Fruit fly (Drosophila melanogaster) whole organism, embryonic: Measurements from ENCODE around the gene kirre.

Experiments
- Aef1 ChIP-seq: fragments of 200-800 bp; sonication (Bioruptor generic); IDR thresholded peaks from 3 replicates; pipeline ENCODE4 v1.3.6; 2022; ENCODE audit warnings: missing biosample characterization, missing genetic modification characterization
- Antp ChIP-seq: fragments of 200-800 bp; sonication (Bioruptor generic); optimal IDR thresholded peaks from 3 replicates; lab custom pipeline; 2016; ENCODE audit warnings: missing biosample characterization, missing genetic modification characterization
- CG10147 ChIP-seq: fragments of 200-800 bp; sonication (Bioruptor generic); optimal IDR thresholded peaks from 2 replicates; lab custom pipeline; 2019; ENCODE audit warnings: missing biosample characterization, mild to moderate bottlenecking, missing genetic modification characterization, moderate library complexity
- CG11085 ChIP-seq: fragments of 200-800 bp; sonication (Bioruptor generic); IDR thresholded peaks from 2 replicates; pipeline ENCODE4 v1.3.6; 2022; ENCODE audit warnings: missing biosample characterization, missing genetic modification characterization
- CG13296 ChIP-seq: fragments of 200-800 bp; sonication (Bioruptor generic); optimal IDR thresholded peaks from 3 replicates; lab custom pipeline; 2018; ENCODE audit warnings: missing biosample characterization, mild to moderate bottlenecking, missing genetic modification characterization
- CG15073 ChIP-seq: fragments of 200-800 bp; sonication (Bioruptor generic); optimal IDR thresholded peaks from 2 replicates; lab custom pipeline; 2016; ENCODE audit warnings: missing biosample characterization, missing genetic modification characterization
- CG1647 ChIP-seq: fragments of 200-800 bp; sonication (Bioruptor generic); optimal IDR thresholded peaks from 3 replicates; lab custom pipeline; 2016; ENCODE audit warnings: missing biosample characterization, missing genetic modification characterization
- CG16815 ChIP-seq: fragments of 200-800 bp; sonication (Bioruptor generic); optimal IDR thresholded peaks from 3 replicates; lab custom pipeline; 2017; ENCODE audit warnings: missing biosample characterization, mild to moderate bottlenecking, missing genetic modification characterization
- CG17361 ChIP-seq: fragments of 200-800 bp; sonication (Bioruptor generic); IDR thresholded peaks from 3 replicates; pipeline ENCODE4 v1.3.6; 2022; ENCODE audit warnings: missing biosample characterization, missing genetic modification characterization
- CG1792 ChIP-seq: fragments of 200-800 bp; sonication (Bioruptor generic); optimal IDR thresholded peaks from 2 replicates; lab custom pipeline; 2016; ENCODE audit warnings: missing biosample characterization, missing genetic modification characterization
- CG18262 ChIP-seq: fragments of 200-800 bp; optimal IDR thresholded peaks from 3 replicates; lab custom pipeline; 2019; ENCODE audit warnings: missing biosample characterization, mild to moderate bottlenecking, missing genetic modification characterization, moderate library complexity
- CG2875 ChIP-seq: fragments of 200-800 bp; sonication (Bioruptor generic); optimal IDR thresholded peaks from 2 replicates; lab custom pipeline; 2017; ENCODE audit warnings: missing biosample characterization, mild to moderate bottlenecking, missing genetic modification characterization, missing genetic modification reagents
- CG30403 ChIP-seq: fragments of 200-800 bp; sonication (Bioruptor generic); optimal IDR thresholded peaks from 3 replicates; lab custom pipeline; 2016; ENCODE audit warnings: missing biosample characterization, missing genetic modification characterization
- CG3726 ChIP-seq: fragments of 200-800 bp; sonication (Bioruptor generic); IDR thresholded peaks from 3 replicates; pipeline ENCODE4, ENCODE4 v1.3.6; 2022; ENCODE audit warnings: missing biosample characterization, missing genetic modification characterization
- CG3838 ChIP-seq: fragments of 200-800 bp; sonication (Bioruptor generic); optimal IDR thresholded peaks from 3 replicates; lab custom pipeline; 2016; ENCODE audit warnings: missing biosample characterization, missing genetic modification characterization
- CG4617 ChIP-seq: fragments of 200-800 bp; sonication (Bioruptor generic); optimal IDR thresholded peaks from 3 replicates; lab custom pipeline; 2016; ENCODE audit warnings: missing biosample characterization, missing genetic modification characterization, borderline replicate concordance
- CG4707 ChIP-seq: fragments of 200-800 bp; sonication (Bioruptor generic); optimal IDR thresholded peaks from 2 replicates; lab custom pipeline; 2018; ENCODE audit warnings: missing biosample characterization, mild to moderate bottlenecking, missing genetic modification characterization, moderate library complexity
- CG6683 ChIP-seq: fragments of 200-800 bp; sonication (Bioruptor generic); optimal IDR thresholded peaks from 2 replicates; lab custom pipeline; 2017; ENCODE audit warnings: missing biosample characterization, mild to moderate bottlenecking, missing genetic modification characterization, missing genetic modification reagents
- CG7745 ChIP-seq: fragments of 200-800 bp; sonication (Bioruptor generic); optimal IDR thresholded peaks from 2 replicates; lab custom pipeline; 2018; ENCODE audit warnings: missing biosample characterization, mild to moderate bottlenecking, missing genetic modification characterization, moderate library complexity
- CG8765 ChIP-seq: fragments of 200-800 bp; sonication (Bioruptor generic); IDR thresholded peaks from 2 replicates; pipeline ENCODE4 v1.3.6; 2022; ENCODE audit warnings: missing biosample characterization, missing genetic modification characterization
- D19B ChIP-seq: fragments of 200-800 bp; sonication (Bioruptor generic); optimal IDR thresholded peaks from 2 replicates; lab custom pipeline; 2017; ENCODE audit warnings: missing biosample characterization, mild to moderate bottlenecking, missing genetic modification characterization
- Dll ChIP-seq: fragments of 200-800 bp; sonication (Bioruptor generic); IDR thresholded peaks from 4 replicates; pipeline ENCODE4 v1.3.6; 2022; ENCODE audit warnings: missing biosample characterization, missing genetic modification characterization; ENCODE audit not compliant: partially characterized antibody
- Doc2 ChIP-seq: fragments of 200-800 bp; sonication (Bioruptor generic); IDR thresholded peaks from 2 replicates; pipeline ENCODE4 v1.3.6; 2022; ENCODE audit warnings: missing biosample characterization, missing genetic modification characterization
- Eip74EF ChIP-seq, 2 experiments: fragments of 200-800 bp in 1 of 2; fragments of >200 bp in 1 of 2; sonication (Bioruptor generic) in 1 of 2; optimal IDR thresholded peaks; 2 replicates each; lab custom pipeline; 2017 to 2019; ENCODE audit warnings: missing biosample characterization in 2 of 2, missing genetic modification characterization in 2 of 2, mild to moderate bottlenecking in 1 of 2, moderate library complexity in 1 of 2
- HLH54F ChIP-seq: fragments of 200-800 bp; sonication (Bioruptor generic); optimal IDR thresholded peaks from 3 replicates; lab custom pipeline; 2016; ENCODE audit warnings: missing biosample characterization, missing genetic modification characterization
- HLHmδ ChIP-seq: fragments of 200-800 bp; sonication (Bioruptor generic); optimal IDR thresholded peaks from 2 replicates; lab custom pipeline; 2018; ENCODE audit warnings: missing biosample characterization, mild to moderate bottlenecking, missing genetic modification characterization, moderate library complexity
- Mrtf ChIP-seq: fragments of 200-800 bp; sonication (Bioruptor generic); IDR thresholded peaks from 3 replicates; pipeline ENCODE4 v1.3.6; 2022; ENCODE audit warnings: missing biosample characterization, missing genetic modification characterization
- Taf1 ChIP-seq: fragments of 200-800 bp; sonication (Bioruptor generic); IDR thresholded peaks from 2 replicates; pipeline ENCODE4 v1.3.6; 2022; ENCODE audit warnings: missing biosample characterization, missing genetic modification characterization
- YL-1 ChIP-seq: fragments of 200-800 bp; sonication (Bioruptor generic); optimal IDR thresholded peaks from 3 replicates; lab custom pipeline; 2017; ENCODE audit warnings: missing biosample characterization, mild to moderate bottlenecking, missing genetic modification characterization
- cas ChIP-seq: fragments of 200-800 bp; sonication (Bioruptor generic); IDR thresholded peaks from 2 replicates; pipeline ENCODE4 v1.3.6; 2022; ENCODE audit warnings: missing biosample characterization, missing genetic modification characterization
- crc ChIP-seq: fragments of 200-800 bp; sonication (Bioruptor generic); optimal IDR thresholded peaks from 2 replicates; lab custom pipeline; 2016; ENCODE audit warnings: missing biosample characterization, missing genetic modification characterization
- dmrt99B ChIP-seq: fragments of 200-800 bp; sonication (Bioruptor generic); optimal IDR thresholded peaks from 2 replicates; lab custom pipeline; 2018; ENCODE audit warnings: missing biosample characterization, mild to moderate bottlenecking, missing genetic modification characterization, moderate library complexity
- exex ChIP-seq: fragments of 200-800 bp; sonication (Bioruptor generic); optimal IDR thresholded peaks from 4 replicates; lab custom pipeline; 2018; ENCODE audit warnings: missing biosample characterization, mild to moderate bottlenecking, missing genetic modification characterization, moderate library complexity
- gcm ChIP-seq: fragments of 200-800 bp; sonication (Bioruptor generic); optimal IDR thresholded peaks from 2 replicates; lab custom pipeline; 2019; ENCODE audit warnings: missing biosample characterization, mild to moderate bottlenecking, missing genetic modification characterization, moderate library complexity
- gsb-n ChIP-seq: fragments of 200-800 bp; sonication (Bioruptor generic); optimal IDR thresholded peaks from 3 replicates; lab custom pipeline; 2018; ENCODE audit warnings: missing biosample characterization, mild to moderate bottlenecking, missing genetic modification characterization
- lbe ChIP-seq: fragments of 200-800 bp; sonication (Bioruptor generic); optimal IDR thresholded peaks from 2 replicates; lab custom pipeline; 2016; ENCODE audit warnings: missing biosample characterization, mild to moderate bottlenecking, missing genetic modification characterization
- lilli ChIP-seq: fragments of 200-800 bp; sonication (Bioruptor generic); optimal IDR thresholded peaks from 3 replicates; lab custom pipeline; 2016; ENCODE audit warnings: missing biosample characterization, missing genetic modification characterization
- mam ChIP-seq: fragments of 200-800 bp; sonication (Bioruptor generic); optimal IDR thresholded peaks from 3 replicates; lab custom pipeline; 2016; ENCODE audit warnings: missing biosample characterization, missing genetic modification characterization
- nerfin-1 ChIP-seq: fragments of 200-800 bp; sonication (Bioruptor generic); optimal IDR thresholded peaks from 3 replicates; lab custom pipeline; 2019; ENCODE audit warnings: missing biosample characterization, mild to moderate bottlenecking, missing genetic modification characterization, moderate library complexity
- p53 ChIP-seq: fragments of 200-800 bp; sonication (Bioruptor generic); optimal IDR thresholded peaks from 2 replicates; lab custom pipeline; 2016; ENCODE audit warnings: missing biosample characterization, missing genetic modification characterization
- pfk ChIP-seq: fragments of 200-800 bp; sonication (Bioruptor generic); optimal IDR thresholded peaks from 2 replicates; lab custom pipeline; 2018; ENCODE audit warnings: missing biosample characterization, mild to moderate bottlenecking, missing genetic modification characterization, moderate library complexity
- row ChIP-seq: fragments of 200-800 bp; sonication (Bioruptor generic); IDR thresholded peaks from 3 replicates; pipeline ENCODE4 v1.3.6; 2022; ENCODE audit warnings: missing biosample characterization, missing genetic modification characterization
- sd ChIP-seq: fragments of 200-800 bp; sonication (Bioruptor generic); optimal IDR thresholded peaks from 3 replicates; lab custom pipeline; 2018; ENCODE audit warnings: missing biosample characterization, mild to moderate bottlenecking, missing genetic modification characterization, moderate library complexity
- sima ChIP-seq: fragments of 200-800 bp; sonication (Bioruptor generic); optimal IDR thresholded peaks from 2 replicates; lab custom pipeline; 2016; ENCODE audit warnings: missing biosample characterization, missing genetic modification characterization
- slbo ChIP-seq: fragments of 200-800 bp; sonication (Bioruptor generic); IDR thresholded peaks from 2 replicates; pipeline ENCODE4 v1.3.6; 2022; ENCODE audit warnings: missing biosample characterization, missing genetic modification characterization
- sob ChIP-seq: fragments of 200-800 bp; sonication (Bioruptor generic); IDR thresholded peaks from 2 replicates; pipeline ENCODE4 v1.3.6; 2022; ENCODE audit warnings: missing biosample characterization, missing genetic modification characterization
- stwl ChIP-seq: fragments of 200-800 bp; sonication (Bioruptor generic); optimal IDR thresholded peaks from 3 replicates; lab custom pipeline; 2018; ENCODE audit warnings: missing biosample characterization, mild to moderate bottlenecking, missing genetic modification characterization, moderate library complexity
- tin ChIP-seq: fragments of 200-800 bp; sonication (Bioruptor generic); optimal IDR thresholded peaks from 3 replicates; lab custom pipeline; 2016; ENCODE audit warnings: missing biosample characterization, missing genetic modification characterization
- vnd ChIP-seq: fragments of 200-800 bp; sonication (Bioruptor generic); IDR thresholded peaks from 3 replicates; pipeline ENCODE4 v1.3.6; 2022; ENCODE audit warnings: missing biosample characterization, missing genetic modification characterization; ENCODE audit not compliant: partially characterized antibody
- wdn ChIP-seq: fragments of 200-800 bp; sonication (Bioruptor generic); IDR thresholded peaks from 2 replicates; pipeline ENCODE4 v1.3.6; 2022; ENCODE audit warnings: missing biosample characterization, missing genetic modification characterization

kirre gene

DNA sequence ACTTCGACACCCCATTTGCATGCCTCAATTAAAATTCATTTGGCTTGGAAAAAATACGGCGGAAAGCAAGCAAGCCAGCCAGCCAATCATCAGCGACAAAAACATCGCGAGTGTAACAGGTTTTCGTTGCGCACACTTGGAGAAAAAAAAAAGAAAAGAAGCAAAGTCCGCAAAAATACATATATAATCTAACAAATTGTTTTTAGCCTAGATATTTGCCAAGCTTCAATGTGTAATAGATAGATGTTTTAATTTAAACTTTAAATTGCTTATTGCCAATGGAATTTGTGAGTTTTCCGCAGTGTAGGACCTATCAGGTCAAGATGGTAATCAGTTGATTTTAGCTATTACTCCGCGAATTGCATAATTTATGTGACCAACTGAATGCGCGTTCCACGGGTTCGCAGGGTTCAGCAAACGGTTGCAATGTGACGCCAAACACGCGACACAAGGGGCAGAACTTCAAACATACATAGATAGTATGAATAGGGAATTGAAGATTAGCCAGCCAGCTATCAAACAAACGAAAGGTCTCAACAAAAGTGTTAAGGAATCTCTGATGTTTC, 46.5 kb downstream of the kirre start (continued):
- no peak for TF ChIP-seq HLHmδ
- peak; percentile 95 for TF ChIP-seq sob (GFP tag; lab: Robert Waterston, UW)
- TF ChIP-seq gcm (GFP tag; lab: Kevin White, UChicago) = peak; percentile 63
- peak in 1 of 2 experiments; percentile 48 for TF ChIP-seq Eip74EF (GFP tag; optimal IDR thresholded peaks at IDR 0.05; lab: Kevin White, UChicago)
- peak; percentile 94 for TF ChIP-seq dmrt99B (tag; lab: Kevin White, UChicago)
- peak; percentile 74 for TF ChIP-seq nerfin-1 (tag; lab: Kevin White, UChicago)
- TF ChIP-seq CG11085 (GFP tag; lab: Robert Waterston, UW) = peak; percentile 93
- TF ChIP-seq Mrtf (GFP tag; lab: Robert Waterston, UW) = peak; percentile 92
- peak; percentile 30; the same call in 1 of the 3 replicates for TF ChIP-seq CG17361 (GFP tag; lab: Robert Waterston, UW)
- peak; percentile 66 for TF ChIP-seq Doc2
- peak; percentile 90 for TF ChIP-seq mam (GFP tag; lab: Kevin White, UChicago)
- no peak for TF ChIP-seq vnd (GFP tag; lab: Robert Waterston, UW)
- TF ChIP-seq sima (GFP tag; lab: Kevin White, UChicago) = peak; percentile 78
- peak; percentile 16 for TF ChIP-seq YL-1 (GFP tag; lab: Kevin White, UChicago)
- TF ChIP-seq CG2875 (GFP tag; lab: Kevin White, UChicago) = peak; percentile 61
- TF ChIP-seq CG4707 (GFP tag; lab: Kevin White, UChicago) = no peak
- TF ChIP-seq lilli (GFP tag; lab: Kevin White, UChicago) = peak; percentile 92
- peak; percentile 62 for TF ChIP-seq CG16815 (GFP tag; lab: Kevin White, UChicago)
- TF ChIP-seq tin (GFP tag; lab: Kevin White, UChicago) = peak; percentile 88
- TF ChIP-seq CG18262 (tag; lab: Kevin White, UChicago) = peak; percentile 31
- no peak for TF ChIP-seq CG7745 (tag; lab: Kevin White, UChicago)
- no peak for TF ChIP-seq CG15073 (GFP tag; lab: Kevin White, UChicago)
- TF ChIP-seq slbo = peak; percentile 96
- TF ChIP-seq CG6683 (GFP tag; lab: Kevin White, UChicago) = peak; percentile 68
- TF ChIP-seq CG3726 (GFP tag; lab: Robert Waterston, UW) = peak; percentile 92
- peak; percentile 95 for TF ChIP-seq row (GFP tag; lab: Robert Waterston, UW)
- TF ChIP-seq gsb-n = peak; percentile 56
- TF ChIP-seq HLH54F = peak; percentile 86
- TF ChIP-seq crc (GFP tag; lab: Kevin White, UChicago) = peak; percentile 81
- TF ChIP-seq pfk (GFP tag; lab: Kevin White, UChicago) = no peak
- TF ChIP-seq wdn (GFP tag; lab: Robert Waterston, UW) = peak; percentile 86
- TF ChIP-seq exex (tag; lab: Kevin White, UChicago) = peak; percentile 46
- peak; percentile 85 for TF ChIP-seq lbe (GFP tag; lab: Kevin White, UChicago)
- peak; percentile 86 for TF ChIP-seq cas (GFP tag; lab: Robert Waterston, UW)
- peak; percentile 91 for TF ChIP-seq CG1647
- peak; percentile 73 for TF ChIP-seq CG3838
- peak; percentile 82 for TF ChIP-seq Antp (GFP tag; lab: Kevin White, UChicago)
- TF ChIP-seq CG13296 (GFP tag; lab: Kevin White, UChicago) = peak; percentile 87
- TF ChIP-seq Aef1 (GFP tag; lab: Robert Waterston, UW) = peak; percentile 93
- TF ChIP-seq CG4617 (GFP tag; lab: Kevin White, UChicago) = peak; percentile 54
- TF ChIP-seq stwl = peak; percentile 7
- no peak for TF ChIP-seq Dll (GFP tag; lab: Robert Waterston, UW)
- peak; percentile 72; the same call in 1 of the 2 replicates for TF ChIP-seq CG8765 (GFP tag; lab: Robert Waterston, UW)
- TF ChIP-seq CG30403 (GFP tag; lab: Kevin White, UChicago) = peak; percentile 88
- peak; percentile 79 for TF ChIP-seq CG1792 (GFP tag; lab: Kevin White, UChicago)
- TF ChIP-seq sd (tag; lab: Kevin White, UChicago) = peak; percentile 74
- TF ChIP-seq CG10147 (GFP tag; lab: Kevin White, UChicago) = peak; percentile 84
- TF ChIP-seq Taf1 (GFP tag; lab: Robert Waterston, UW) = peak; percentile 76
- TF ChIP-seq D19B (GFP tag; lab: Kevin White, UChicago) = peak; percentile 76
- peak; percentile 24 for TF ChIP-seq p53
